Worm (Caenorhabditis elegans): ENCODE data around the gene rhgf-1.
A peak's percentile ranks its signal among the peaks of the same experiment; 100 is the strongest.

ce11 chrX:10691232-10691631 is 20.4 kb downstream of the rhgf-1 start:
- no peak for TF ChIP-seq tbx-37 (GFP tag; conservative IDR thresholded peaks at IDR 0.05)
- no peak for TF ChIP-seq pes-1 (GFP tag; IDR thresholded peaks at IDR 0.05)
- TF ChIP-seq tra-4 (tag; optimal IDR thresholded peaks at IDR 0.05): no peak
- no peak for TF ChIP-seq scrt-1 (GFP tag; IDR thresholded peaks at IDR 0.05)
- TF ChIP-seq ama-1 (optimal IDR thresholded peaks at IDR 0.05): no peak
- no peak for TF ChIP-seq sea-1 (GFP tag; conservative IDR thresholded peaks at IDR 0.05)
- TF ChIP-seq hmg-4 (GFP tag; optimal IDR thresholded peaks at IDR 0.05): peak; percentile 2
- TF ChIP-seq F13C5.2 (tag; optimal IDR thresholded peaks at IDR 0.05): no peak
- no peak for TF ChIP-seq hnd-1 (tag; optimal IDR thresholded peaks at IDR 0.05)
- no peak for TF ChIP-seq B0310.2 (tag; optimal IDR thresholded peaks at IDR 0.05)
- no peak for TF ChIP-seq flt-1 (GFP tag; IDR thresholded peaks at IDR 0.05)
